Worm (Caenorhabditis elegans) whole organism, dauer: Measurements from ENCODE around the gene F38E9.4.
"Not testable (repeated sequence)": the region's sequence is repeated elsewhere in the genome, so short reads cannot be mapped to it uniquely, and the experiment has no call there.

ENCODE experiments used
- unc-62 ChIP-seq: sonication (generic microtip); optimal IDR thresholded peaks from 2 replicates; lab custom pipeline; 2017; ENCODE audit warnings: missing biosample characterization, missing genetic modification reagents, missing genetic modification characterization

F38E9.4 gene

ce11 chrX:16451642-16452041, at the start of gene F38E9.4:
TSS of gene F38E9.4 (plus strand) at chrX:16451942.
- not testable (repeated sequence) for TF ChIP-seq unc-62 (GFP tag; lab: Kevin White, UChicago)

DNA sequence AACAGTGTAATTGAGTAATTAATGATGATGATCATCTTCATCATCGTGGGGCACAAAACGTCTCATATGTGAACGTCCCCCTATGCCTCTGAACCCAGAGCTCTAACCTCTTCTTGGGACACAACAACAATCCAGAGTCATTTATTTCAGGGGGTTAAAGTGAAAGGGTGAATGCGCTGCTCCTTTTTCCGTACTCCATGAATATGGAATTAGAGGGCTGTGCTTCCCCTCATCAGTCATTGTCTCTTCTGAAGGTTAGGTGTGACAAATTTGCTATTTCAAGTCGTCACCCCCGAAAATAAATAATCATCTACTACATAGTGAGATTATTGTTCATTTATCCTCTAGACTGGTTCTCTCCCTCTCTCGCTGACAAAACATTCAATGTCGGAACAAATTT, 49.4 kb upstream of the F38E9.4 start:
- no peak for TF ChIP-seq unc-62 (GFP tag; lab: Kevin White, UChicago)

DNA sequence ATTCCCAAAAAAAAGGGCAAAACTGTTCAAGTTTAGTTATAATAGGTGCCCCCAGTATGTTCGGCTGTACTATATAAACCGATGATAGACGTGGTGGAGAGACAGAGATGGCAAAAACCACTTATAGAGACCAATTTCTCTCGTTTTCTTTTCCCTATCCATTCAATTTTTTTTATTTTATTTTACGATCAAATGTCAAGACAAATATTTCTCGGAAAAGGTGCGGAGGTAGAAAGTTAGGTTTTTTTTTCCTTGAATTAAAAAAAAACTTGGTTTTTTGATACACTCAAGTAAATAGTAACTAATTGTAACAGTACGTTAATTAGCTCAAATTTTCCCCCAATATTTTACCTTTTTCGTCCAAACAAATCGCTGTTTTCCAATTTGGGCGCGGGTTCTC, 49.0 kb upstream of the F38E9.4 start:
- TF ChIP-seq unc-62 (GFP tag; lab: Kevin White, UChicago), result no peak

DNA sequence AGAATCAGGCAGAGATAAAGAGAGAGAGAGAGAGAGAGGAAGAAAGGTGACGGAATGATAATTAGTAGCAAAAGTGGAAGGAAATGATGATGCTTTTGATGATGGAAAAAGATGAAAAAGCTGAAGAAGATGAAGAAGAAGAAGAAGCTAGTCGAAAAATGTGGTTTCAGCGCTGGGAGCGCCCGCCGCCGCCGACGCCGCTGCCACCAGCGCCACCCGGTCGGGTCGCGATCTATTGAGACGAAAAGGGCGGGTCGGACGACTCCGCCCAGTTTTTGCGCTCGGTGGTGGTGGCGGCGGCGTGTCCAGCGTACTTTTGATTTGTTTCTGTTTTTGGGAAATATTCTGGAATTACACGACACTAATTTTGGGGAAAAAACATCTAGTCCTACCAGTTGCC, 48.3 kb upstream of the F38E9.4 start:
- TF ChIP-seq unc-62 (GFP tag; lab: Kevin White, UChicago), result no peak

DNA sequence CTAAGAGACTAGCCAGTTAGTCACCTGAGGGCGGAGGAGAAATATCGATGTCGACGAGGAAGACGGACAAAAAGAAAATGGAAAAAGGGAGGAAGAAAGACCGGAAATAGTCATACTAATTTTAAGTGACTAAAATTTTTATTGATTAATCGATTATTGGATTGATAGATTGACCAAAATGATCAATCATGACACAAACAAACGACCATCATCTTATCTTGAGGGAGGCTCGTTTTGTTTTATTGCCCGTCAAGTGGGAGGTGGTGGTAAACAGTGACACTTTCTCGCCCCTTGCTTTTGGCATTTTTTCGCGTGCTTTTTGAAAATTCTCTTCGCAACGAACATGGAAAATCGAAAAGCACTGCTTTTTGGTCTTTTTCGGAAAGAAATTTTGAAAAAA, 46.9 kb upstream of the F38E9.4 start:
- no peak for TF ChIP-seq unc-62 (GFP tag; lab: Kevin White, UChicago)

ce11 chrX:16406632-16407031, 45.1 kb upstream of the F38E9.4 start:
- no peak for TF ChIP-seq unc-62 (GFP tag; lab: Kevin White, UChicago)

ce11 chrX:16409220-16409619, 42.5 kb upstream of the F38E9.4 start:
- no peak for TF ChIP-seq unc-62 (GFP tag; lab: Kevin White, UChicago)

- TF ChIP-seq unc-62 (GFP tag; lab: Kevin White, UChicago), result no peak
Observed at ce11 chrX:16411985-16412384, 39.8 kb upstream of the F38E9.4 start.

DNA sequence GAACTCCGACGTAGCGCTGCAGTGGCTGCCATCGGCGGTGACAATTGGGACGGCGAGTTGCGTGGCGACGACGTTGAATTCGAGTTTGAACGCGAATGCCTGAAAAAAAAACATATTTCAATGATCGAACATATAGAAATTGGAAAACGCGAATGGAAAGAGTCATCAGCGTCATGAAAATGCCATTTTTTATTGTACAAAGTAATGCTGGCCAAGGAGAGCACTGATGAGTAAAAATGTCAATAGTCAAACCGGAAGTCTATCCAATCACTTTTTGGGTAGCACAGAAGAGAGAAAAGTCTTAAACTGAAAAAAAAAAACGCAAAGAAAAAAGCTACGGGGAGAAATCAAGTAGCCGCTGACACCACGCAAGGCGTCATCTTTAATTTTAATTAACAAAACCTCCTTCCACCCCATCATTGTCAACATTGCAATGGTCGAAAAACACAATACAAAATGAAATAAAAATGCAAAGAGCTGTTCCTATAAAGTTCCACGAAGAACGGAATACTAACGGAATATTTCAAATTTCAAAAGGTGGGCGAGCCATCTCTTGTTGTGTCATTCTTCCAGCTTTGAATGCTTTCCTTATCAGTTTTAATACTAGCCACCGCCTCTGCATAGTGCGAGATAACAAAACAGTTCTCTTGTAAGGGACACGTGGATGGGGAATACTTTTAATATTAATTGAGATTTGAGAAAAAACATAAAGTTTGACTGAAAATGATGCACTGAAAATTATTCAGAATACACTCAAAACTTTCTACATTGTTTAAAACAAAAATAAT, 38.3 kb upstream of the F38E9.4 start:
- TF ChIP-seq unc-62 (GFP tag; lab: Kevin White, UChicago), result no peak

- TF ChIP-seq unc-62 (GFP tag; lab: Kevin White, UChicago), result no peak
Observed at ce11 chrX:16414572-16414971, 37.2 kb upstream of the F38E9.4 start.

DNA sequence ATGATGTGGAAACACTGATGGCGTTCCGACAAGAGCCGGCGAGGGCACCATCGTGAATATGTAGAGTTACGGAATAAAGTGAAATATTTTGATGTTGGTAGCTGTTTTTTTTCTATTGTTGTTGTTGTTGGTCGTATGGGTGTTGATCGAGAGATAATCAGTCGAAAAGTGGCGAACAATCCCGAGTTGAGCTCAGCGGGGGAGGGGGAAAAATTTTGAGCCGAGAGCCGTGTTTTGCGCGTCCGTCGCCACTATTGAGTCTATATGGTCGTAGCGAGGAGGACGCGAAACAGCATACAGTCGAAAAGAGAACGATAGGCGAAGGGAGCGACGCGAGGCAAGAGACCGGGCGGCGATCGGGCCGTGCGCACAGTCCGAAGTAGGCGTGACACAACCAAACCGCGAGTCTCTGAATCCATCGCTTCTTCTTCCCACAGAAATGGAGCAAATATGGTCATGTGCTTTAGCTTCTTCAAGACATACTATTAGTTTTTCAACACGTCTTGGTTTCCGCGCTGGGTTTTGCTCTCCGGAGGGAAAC, 34.9 kb upstream of the F38E9.4 start, which contains the start of gene eat-17:
Gene eat-17, minus strand, starts transcription at position 51 of the 541 bp plus-strand sequence.
- no peak for TF ChIP-seq unc-62 (GFP tag; lab: Kevin White, UChicago)

DNA sequence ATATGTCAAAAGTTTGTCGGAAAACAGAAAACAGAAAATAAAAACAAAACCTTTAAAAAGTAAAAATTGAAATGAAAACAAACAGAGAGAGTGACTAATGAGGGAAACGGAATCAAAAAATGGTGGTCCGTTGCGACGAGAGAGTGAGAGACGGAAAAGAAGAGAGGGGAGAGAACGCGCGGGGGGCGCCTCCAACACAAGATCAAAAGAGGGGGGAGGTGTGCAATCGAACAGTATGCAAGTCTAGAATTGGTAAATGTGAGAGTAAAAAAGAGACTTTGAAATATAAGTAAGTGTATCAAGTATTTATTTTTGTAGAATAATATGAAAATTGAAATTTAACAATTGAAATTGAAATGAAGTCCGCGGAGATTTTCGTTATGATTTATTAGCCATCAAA, 33.3 kb upstream of the F38E9.4 start:
- TF ChIP-seq unc-62 (GFP tag; lab: Kevin White, UChicago), result no peak

DNA sequence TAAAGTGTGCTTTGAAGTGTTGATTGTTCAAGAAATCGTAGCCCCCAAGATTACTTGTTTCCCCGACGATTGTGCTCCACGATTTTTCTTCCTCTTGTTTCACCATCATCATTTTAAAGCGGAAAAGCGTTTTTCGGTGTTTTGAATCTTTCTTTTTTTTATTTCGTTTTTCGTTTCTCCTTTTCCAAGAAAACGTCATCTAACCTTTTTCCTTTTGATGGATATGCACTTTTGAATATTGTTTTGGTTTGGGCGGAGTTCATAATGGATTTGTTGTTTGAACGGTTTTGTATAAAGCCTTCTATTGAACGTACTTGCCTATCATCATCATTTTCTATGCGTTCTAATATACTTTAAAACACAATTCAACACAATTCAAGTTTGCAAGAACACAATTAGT, 19.6 kb upstream of the F38E9.4 start, which contains the start of gene F38E9.6:
Gene F38E9.6, plus strand, starts transcription at position 301 of the 400 bp plus-strand sequence.
- TF ChIP-seq unc-62 (GFP tag; lab: Kevin White, UChicago), result no peak

DNA sequence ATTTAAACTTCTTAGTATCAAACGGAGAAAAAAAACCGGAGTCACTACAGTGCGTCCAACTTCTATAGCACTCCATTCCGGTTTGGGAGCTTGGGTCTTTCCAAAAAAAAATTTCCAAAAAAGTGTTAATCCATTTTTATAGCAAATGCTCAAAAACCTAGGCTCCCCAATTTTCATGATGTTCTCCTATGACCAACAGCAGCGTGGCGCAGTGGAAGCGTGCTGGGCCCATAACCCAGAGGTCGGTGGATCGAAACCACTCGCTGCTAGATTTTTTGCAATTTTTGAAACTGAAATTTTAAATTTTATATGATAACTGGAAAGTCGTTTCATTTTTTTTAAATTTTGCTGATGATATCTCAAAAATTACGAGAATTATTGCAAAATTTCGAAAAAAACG, 10.8 kb upstream of the F38E9.4 start:
- no peak for TF ChIP-seq unc-62 (GFP tag; lab: Kevin White, UChicago)

DNA sequence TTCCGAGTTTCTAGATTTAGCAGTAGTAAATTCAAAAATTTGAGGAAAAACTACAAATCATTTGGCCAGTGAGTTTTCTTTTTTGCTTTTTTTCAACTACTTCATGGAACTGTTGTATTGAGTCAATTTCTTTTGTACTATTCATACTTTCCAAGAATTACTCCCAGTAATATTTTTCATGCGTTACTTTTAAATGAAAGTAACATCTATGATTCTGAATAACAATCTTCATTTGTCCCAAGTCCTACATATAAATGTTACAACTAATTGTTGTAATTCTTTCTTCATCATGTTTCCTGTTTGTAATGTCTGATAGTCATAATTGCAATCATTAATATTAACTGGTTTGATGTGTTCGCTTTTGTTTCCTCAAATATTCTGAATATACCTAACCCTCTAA, 8.1 kb upstream of the F38E9.4 start:
- no peak for TF ChIP-seq unc-62 (GFP tag; lab: Kevin White, UChicago)

DNA sequence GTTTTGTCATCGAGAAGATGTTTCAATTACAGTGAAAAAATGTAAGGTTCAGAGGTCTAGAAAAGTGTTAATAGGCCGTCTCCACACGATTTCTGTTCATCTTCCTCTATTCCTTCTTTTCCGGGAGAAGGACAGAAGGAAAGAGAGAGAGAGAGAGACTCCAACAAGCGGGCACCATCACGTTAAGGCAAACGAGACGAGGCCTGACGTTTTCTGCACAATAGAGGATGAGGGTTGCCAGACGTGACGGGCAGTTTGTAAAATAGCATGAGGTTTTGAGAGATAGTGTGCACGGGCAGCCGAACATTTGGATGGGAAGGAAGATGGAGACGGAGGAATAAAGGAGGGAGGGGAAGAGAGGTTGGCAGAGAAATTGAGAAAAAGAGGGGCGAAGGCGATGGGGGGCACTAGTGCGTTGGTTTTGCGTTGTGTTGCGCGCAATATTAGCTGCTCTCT, 5.9 kb upstream of the F38E9.4 start, which contains the start of gene twf-2:
Gene twf-2, plus strand, starts transcription at position 405 of the 456 bp plus-strand sequence.
- no peak for TF ChIP-seq unc-62 (GFP tag; lab: Kevin White, UChicago)

DNA sequence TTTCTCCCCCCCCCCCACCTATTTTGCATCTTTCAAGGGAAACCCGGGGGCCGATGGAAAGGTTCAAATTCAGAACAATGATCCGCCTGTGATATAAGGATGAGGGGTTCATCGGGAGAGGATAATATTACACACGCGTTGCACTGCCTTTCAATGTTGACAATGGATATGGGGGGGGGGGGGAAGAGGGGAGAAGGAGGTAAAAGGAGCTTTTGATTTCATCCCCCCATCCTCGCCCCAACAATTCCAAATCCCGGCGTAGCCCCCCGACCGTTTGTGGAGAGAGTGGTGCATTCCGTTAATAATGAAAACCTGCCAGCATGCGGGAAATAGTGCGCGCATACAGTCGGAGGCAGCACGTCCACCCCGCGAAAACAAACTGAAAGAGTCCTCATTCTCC, 4.6 kb upstream of the F38E9.4 start:
- no peak for TF ChIP-seq unc-62 (GFP tag; lab: Kevin White, UChicago)
